Fruit fly (Drosophila melanogaster) whole organism, embryonic: ENCODE measurements around the gene CG5087.

Experiments
- Aef1 ChIP-seq: fragments of 200-800 bp; sonication (Bioruptor generic); IDR thresholded peaks from 3 replicates; pipeline ENCODE4 v1.3.6; 2022; ENCODE audit warnings: missing biosample characterization, missing genetic modification characterization
- Atf6 ChIP-seq: fragments of 200-800 bp; sonication (Bioruptor generic); IDR thresholded peaks from 2 replicates; pipeline ENCODE4 v1.3.6; 2022; ENCODE audit warnings: missing biosample characterization, missing genetic modification characterization
- CG10209 ChIP-seq: fragments of 200-800 bp; sonication (Bioruptor generic); optimal IDR thresholded peaks from 3 replicates; lab custom pipeline; 2017; ENCODE audit warnings: missing biosample characterization, mild to moderate bottlenecking, missing genetic modification characterization, missing genetic modification reagents
- CG10267 ChIP-seq: fragments of 200-800 bp; sonication (Bioruptor generic); optimal IDR thresholded peaks from 2 replicates; lab custom pipeline; 2018; ENCODE audit warnings: missing biosample characterization, mild to moderate bottlenecking, missing genetic modification characterization, moderate library complexity
- CG11398 ChIP-seq: fragments of 200-800 bp; sonication (Bioruptor generic); optimal IDR thresholded peaks from 2 replicates; lab custom pipeline; 2016; ENCODE audit warnings: missing biosample characterization, missing genetic modification characterization
- CG11456 ChIP-seq: fragments of 200-800 bp; sonication (Bioruptor generic); IDR thresholded peaks from 3 replicates; pipeline ENCODE4 v1.3.6; 2022; ENCODE audit warnings: missing biosample characterization, missing genetic modification characterization
- CG11504 ChIP-seq: fragments of 200-800 bp; sonication (Bioruptor generic); optimal IDR thresholded peaks from 3 replicates; lab custom pipeline; 2019; ENCODE audit warnings: missing biosample characterization, mild to moderate bottlenecking, missing genetic modification characterization, moderate library complexity
- CG12769 ChIP-seq: fragments of 200-800 bp; sonication (Bioruptor generic); optimal IDR thresholded peaks from 2 replicates; lab custom pipeline; 2019; ENCODE audit warnings: missing biosample characterization, mild to moderate bottlenecking, missing genetic modification characterization, moderate library complexity
- CG1529 ChIP-seq: fragments of 200-800 bp; sonication (Bioruptor generic); optimal IDR thresholded peaks from 3 replicates; lab custom pipeline; 2018; ENCODE audit warnings: missing biosample characterization, missing genetic modification characterization
- CG15601 ChIP-seq: fragments of 200-800 bp; sonication (Bioruptor generic); optimal IDR thresholded peaks from 3 replicates; lab custom pipeline; 2019; ENCODE audit warnings: missing biosample characterization, mild to moderate bottlenecking, missing genetic modification characterization, moderate library complexity
- CG2875 ChIP-seq: fragments of 200-800 bp; sonication (Bioruptor generic); optimal IDR thresholded peaks from 2 replicates; lab custom pipeline; 2017; ENCODE audit warnings: missing biosample characterization, mild to moderate bottlenecking, missing genetic modification characterization, missing genetic modification reagents
- CG42726 ChIP-seq: fragments of 200-800 bp; sonication (Bioruptor generic); IDR thresholded peaks from 2 replicates; pipeline ENCODE4 v1.3.6; 2022; ENCODE audit warnings: missing biosample characterization, missing genetic modification characterization; ENCODE audit not compliant: partially characterized antibody
- CG6254 ChIP-seq: fragments of 200-800 bp; sonication (Bioruptor generic); optimal IDR thresholded peaks from 3 replicates; lab custom pipeline; 2017; ENCODE audit warnings: mild to moderate bottlenecking, missing biosample characterization, missing genetic modification reagents, missing genetic modification characterization
- CG8388 ChIP-seq: fragments of 200-800 bp; sonication (Bioruptor generic); optimal IDR thresholded peaks from 2 replicates; lab custom pipeline; 2019; ENCODE audit warnings: missing biosample characterization, mild to moderate bottlenecking, missing genetic modification characterization, moderate library complexity
- CoRest ChIP-seq: fragments of 200-800 bp; sonication (Bioruptor generic); optimal IDR thresholded peaks from 3 replicates; lab custom pipeline; 2018; ENCODE audit warnings: missing biosample characterization, mild to moderate bottlenecking, missing genetic modification characterization, moderate library complexity
- D ChIP-seq, 2 experiments: fragments of 200-800 bp in 1 of 2; fragments of >200 bp in 1 of 2; sonication (Bioruptor generic) in 1 of 2; optimal IDR thresholded peaks; 2 replicates in 1 of 2; 3 replicates in 1 of 2; lab custom pipeline; 2017; ENCODE audit warnings: mild to moderate bottlenecking in 1 of 2, missing biosample characterization in 1 of 2, missing genetic modification characterization in 1 of 2, missing genetic modification reagents in 1 of 2
- E2f1 ChIP-seq: fragments of 200-800 bp; sonication (Bioruptor generic); IDR thresholded peaks from 2 replicates; pipeline ENCODE4 v1.3.6; 2022; ENCODE audit warnings: missing biosample characterization, missing genetic modification characterization
- HLH3B ChIP-seq: fragments of 200-800 bp; sonication (Bioruptor generic); IDR thresholded peaks from 2 replicates; pipeline ENCODE4 v1.3.6; 2022; ENCODE audit warnings: missing biosample characterization, missing genetic modification characterization
- Hand ChIP-seq: fragments of 200-800 bp; sonication (Bioruptor generic); optimal IDR thresholded peaks from 2 replicates; lab custom pipeline; 2017; ENCODE audit warnings: mild to moderate bottlenecking, missing biosample characterization, missing genetic modification reagents, missing genetic modification characterization
- HmgD ChIP-seq: fragments of 200-800 bp; sonication (Bioruptor generic); optimal IDR thresholded peaks from 3 replicates; lab custom pipeline; 2016; ENCODE audit warnings: missing biosample characterization, missing genetic modification characterization
- HmgZ ChIP-seq: fragments of 200-800 bp; sonication (Bioruptor generic); optimal IDR thresholded peaks from 2 replicates; lab custom pipeline; 2018; ENCODE audit warnings: missing biosample characterization, mild to moderate bottlenecking, missing genetic modification characterization
- Hr51 ChIP-seq, 2 experiments: fragments of 200-800 bp; sonication (Bioruptor generic); optimal IDR thresholded peaks; 2 replicates in 1 of 2; 3 replicates in 1 of 2; lab custom pipeline; 2016 to 2018; ENCODE audit warnings: missing biosample characterization in 2 of 2, missing genetic modification characterization in 2 of 2, mild to moderate bottlenecking in 1 of 2, moderate library complexity in 1 of 2
- Hr78 ChIP-seq, 2 experiments: fragments of 200-800 bp in 1 of 2; fragments of >200 bp in 1 of 2; sonication (Bioruptor generic) in 1 of 2; optimal IDR thresholded peaks; 2 replicates each; lab custom pipeline; 2017 to 2019; ENCODE audit warnings: missing biosample characterization in 2 of 2, missing genetic modification characterization in 2 of 2, mild to moderate bottlenecking in 1 of 2, moderate library complexity in 1 of 2
- Meics ChIP-seq: fragments of 200-800 bp; sonication (Bioruptor generic); optimal IDR thresholded peaks from 2 replicates; lab custom pipeline; 2017; ENCODE audit warnings: missing biosample characterization, mild to moderate bottlenecking, missing genetic modification characterization
- Rx ChIP-seq: fragments of 200-800 bp; sonication (Bioruptor generic); IDR thresholded peaks from 2 replicates; pipeline ENCODE4 v1.3.6; 2022; ENCODE audit warnings: missing biosample characterization, missing genetic modification characterization
- Usf ChIP-seq: fragments of 200-800 bp; sonication (Bioruptor generic); optimal IDR thresholded peaks from 2 replicates; lab custom pipeline; 2017; ENCODE audit warnings: missing genotype, missing biosample characterization, missing genetic modification characterization
- az2 ChIP-seq: fragments of 200-800 bp; sonication (Bioruptor generic); optimal IDR thresholded peaks from 3 replicates; lab custom pipeline; 2016; ENCODE audit warnings: missing biosample characterization, missing genetic modification characterization
- caup ChIP-seq: fragments of 200-800 bp; sonication (Bioruptor generic); optimal IDR thresholded peaks from 3 replicates; lab custom pipeline; 2017; ENCODE audit warnings: missing biosample characterization, mild to moderate bottlenecking, missing genetic modification characterization, moderate library complexity; ENCODE audit not compliant: severe bottlenecking
- dpn ChIP-seq, 2 experiments: fragments of 200-800 bp; sonication (Bioruptor generic); optimal IDR thresholded peaks; 3 replicates each; lab custom pipeline; 2016; ENCODE audit warnings: missing biosample characterization in 2 of 2, missing genetic modification characterization in 2 of 2
- en ChIP-seq: fragments of 200-800 bp; sonication (Bioruptor generic); optimal IDR thresholded peaks from 2 replicates; lab custom pipeline; 2016; ENCODE audit warnings: missing biosample characterization, missing genetic modification characterization
- eve ChIP-seq, 2 experiments: fragments of >200 bp; optimal IDR thresholded peaks; 2 replicates each; lab custom pipeline; 2017; ENCODE audit warnings: missing biosample characterization in 2 of 2, missing genetic modification characterization in 2 of 2
- gsb ChIP-seq: fragments of 200-800 bp; sonication (Bioruptor generic); IDR thresholded peaks from 2 replicates; pipeline ENCODE4 v1.3.6; 2022; ENCODE audit warnings: missing biosample characterization, missing genetic modification characterization
- ham ChIP-seq: fragments of 200-800 bp; sonication (Bioruptor generic); IDR thresholded peaks from 2 replicates; pipeline ENCODE4 v1.3.6; 2022; ENCODE audit warnings: missing biosample characterization, missing genetic modification characterization
- lola ChIP-seq, 3 experiments: fragments of >200 bp in 2 of 3; fragments of 200-800 bp in 1 of 3; sonication (Bioruptor generic) in 1 of 3; optimal IDR thresholded peaks; 2 replicates each; lab custom pipeline; 2017 to 2019; ENCODE audit warnings: missing biosample characterization in 3 of 3, missing genetic modification characterization in 3 of 3, mild to moderate bottlenecking in 1 of 3, moderate library complexity in 1 of 3
- nmo ChIP-seq: fragments of 200-800 bp; sonication (Bioruptor generic); optimal IDR thresholded peaks from 2 replicates; lab custom pipeline; 2018; ENCODE audit warnings: missing biosample characterization, mild to moderate bottlenecking, missing genetic modification characterization, moderate library complexity
- nom ChIP-seq: fragments of 200-800 bp; sonication (Bioruptor generic); optimal IDR thresholded peaks from 2 replicates; lab custom pipeline; 2017; ENCODE audit warnings: missing biosample characterization, missing genetic modification characterization, mild to moderate bottlenecking, moderate library complexity, missing genetic modification reagents
- pita ChIP-seq: fragments of 200-800 bp; sonication (Bioruptor generic); optimal IDR thresholded peaks from 2 replicates; lab custom pipeline; 2017; ENCODE audit warnings: missing biosample characterization, mild to moderate bottlenecking, missing genetic modification characterization
- prd ChIP-seq, 3 experiments: fragments of >200 bp in 2 of 3; fragments of 200-800 bp in 1 of 3; sonication (Bioruptor generic) in 1 of 3; optimal IDR thresholded peaks in 2 of 3; IDR thresholded peaks in 1 of 3; 2 replicates in 2 of 3; 3 replicates in 1 of 3; pipeline versions ENCODE4 v1.3.6 to Lab custom; 2017 to 2022; ENCODE audit warnings: missing biosample characterization in 1 of 3, missing genetic modification characterization in 1 of 3
- salm ChIP-seq: fragments of 200-800 bp; sonication (Bioruptor generic); optimal IDR thresholded peaks from 2 replicates; lab custom pipeline; 2018; ENCODE audit warnings: missing biosample characterization, mild to moderate bottlenecking, missing genetic modification characterization
- slbo ChIP-seq: fragments of 200-800 bp; sonication (Bioruptor generic); IDR thresholded peaks from 2 replicates; pipeline ENCODE4 v1.3.6; 2022; ENCODE audit warnings: missing biosample characterization, missing genetic modification characterization
- tgo ChIP-seq: fragments of 200-800 bp; sonication (Bioruptor generic); IDR thresholded peaks from 3 replicates; pipeline ENCODE4 v1.3.6; 2022; ENCODE audit warnings: missing biosample characterization, missing genetic modification characterization
- tio ChIP-seq: fragments of 200-800 bp; sonication (Bioruptor generic); optimal IDR thresholded peaks from 2 replicates; lab custom pipeline; 2017; ENCODE audit warnings: missing biosample characterization, missing genetic modification characterization, inconsistent platforms
- zf30C ChIP-seq: fragments of 200-800 bp; sonication (Bioruptor generic); optimal IDR thresholded peaks from 3 replicates; lab custom pipeline; 2018; ENCODE audit warnings: missing biosample characterization, mild to moderate bottlenecking, missing genetic modification characterization
- zfh1 ChIP-seq: fragments of 200-800 bp; sonication (Bioruptor generic); IDR thresholded peaks from 3 replicates; pipeline ENCODE4 v1.3.6; 2022; ENCODE audit warnings: missing biosample characterization, missing genetic modification characterization

The CG5087 gene

DNA sequence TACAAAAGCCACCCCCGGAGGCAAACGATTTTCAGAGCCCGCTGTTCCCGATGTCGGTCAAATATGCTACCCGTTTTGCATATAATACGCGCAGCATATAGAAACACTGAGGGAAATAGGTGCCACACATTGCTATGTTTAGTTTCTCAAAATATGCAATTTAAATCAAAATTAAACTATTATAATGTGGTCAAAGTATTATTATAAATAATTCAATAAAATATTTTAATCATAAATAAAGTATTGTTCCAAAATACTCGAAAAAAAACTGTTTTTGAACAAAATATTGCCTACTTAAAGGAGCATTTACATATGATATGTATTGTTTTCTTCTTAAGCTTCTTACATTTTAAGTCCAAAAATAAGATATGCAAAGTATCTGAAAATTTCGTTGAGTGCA lies 47.0 kb upstream of the CG5087 start (continued):
- TF ChIP-seq CG12769 (tag; lab: Kevin White, UChicago): no peak
- no peak for TF ChIP-seq zfh1 (GFP tag; lab: Robert Waterston, UW)
- TF ChIP-seq HmgZ (tag; lab: Kevin White, UChicago): no peak
- no peak for TF ChIP-seq ham (GFP tag; lab: Robert Waterston, UW)
- peak; percentile 59 for TF ChIP-seq CG10209 (GFP tag; lab: Kevin White, UChicago)
- peak; percentile 43 for TF ChIP-seq tio
- TF ChIP-seq slbo: peak; percentile 43
- no peak for TF ChIP-seq HmgD (GFP tag; lab: Kevin White, UChicago)
- TF ChIP-seq HLH3B (GFP tag; lab: Robert Waterston, UW): peak; percentile 45; the same call in 1 of the 2 replicates
- peak; percentile 15 for TF ChIP-seq caup (GFP tag; lab: Kevin White, UChicago)
- TF ChIP-seq CG10267 (tag; lab: Kevin White, UChicago): peak; percentile 22
- no peak for TF ChIP-seq CG42726 (GFP tag; lab: Robert Waterston, UW)
- peak in 1 of 2 experiments; percentile 43 for TF ChIP-seq dpn (GFP tag; optimal IDR thresholded peaks at IDR 0.05; lab: Kevin White, UChicago)
- TF ChIP-seq tgo: peak; percentile 38; the same call in 1 of the 3 replicates
- TF ChIP-seq Meics (GFP tag; lab: Kevin White, UChicago): peak; percentile 64
- TF ChIP-seq Hr78 (GFP tag; optimal IDR thresholded peaks at IDR 0.05; lab: Kevin White, UChicago): peak in 1 of 2 experiments; percentile 6
- TF ChIP-seq CG1529 (GFP tag; lab: Kevin White, UChicago): peak; percentile 15
- TF ChIP-seq CoRest (tag; lab: Kevin White, UChicago): peak; percentile 78
- TF ChIP-seq CG15601 (tag; lab: Kevin White, UChicago): peak; percentile 53
- no peak for TF ChIP-seq Hand (GFP tag; lab: Kevin White, UChicago)
- TF ChIP-seq en (GFP tag; lab: Kevin White, UChicago): no peak
- TF ChIP-seq prd (optimal IDR thresholded peaks at IDR 0.05; lab: Kevin White, UChicago): no peak
- TF ChIP-seq prd (GFP tag; IDR thresholded peaks at IDR 0.05; lab: Robert Waterston, UW): peak; percentile 37; the same call in 1 of the 3 replicates
- TF ChIP-seq D (optimal IDR thresholded peaks at IDR 0.05; lab: Kevin White, UChicago): no peak
- TF ChIP-seq D (GFP tag; optimal IDR thresholded peaks at IDR 0.05; lab: Kevin White, UChicago): peak; percentile 33
- peak; percentile 45 for TF ChIP-seq az2 (GFP tag; lab: Kevin White, UChicago)
- peak; percentile 58; the same call in 1 of the 2 replicates for TF ChIP-seq E2f1 (GFP tag; lab: Robert Waterston, UW)
- no peak for TF ChIP-seq CG11398 (GFP tag; lab: Kevin White, UChicago)
- no peak for TF ChIP-seq gsb (GFP tag; lab: Robert Waterston, UW)
- TF ChIP-seq Hr51 (GFP tag; optimal IDR thresholded peaks at IDR 0.05; lab: Kevin White, UChicago): peak in 1 of 2 experiments; percentile 74
- peak; percentile 29 for TF ChIP-seq CG6254 (GFP tag; lab: Kevin White, UChicago)
- TF ChIP-seq CG11456 (GFP tag; lab: Robert Waterston, UW): no peak
- TF ChIP-seq CG11504 (tag; lab: Kevin White, UChicago): peak; percentile 81
- no peak for TF ChIP-seq Usf (GFP tag; lab: Kevin White, UChicago)
- TF ChIP-seq Atf6 (GFP tag; lab: Robert Waterston, UW): peak; percentile 12; the same call in 1 of the 2 replicates
- no peak for TF ChIP-seq eve (GFP tag; optimal IDR thresholded peaks at IDR 0.05; lab: Kevin White, UChicago)
- peak; percentile 46 for TF ChIP-seq CG8388
- no peak for TF ChIP-seq salm (tag; lab: Kevin White, UChicago)
- TF ChIP-seq Aef1: no peak
- TF ChIP-seq pita (GFP tag; lab: Kevin White, UChicago): no peak
- TF ChIP-seq nom (GFP tag; lab: Kevin White, UChicago): no peak
- TF ChIP-seq CG2875 (GFP tag; lab: Kevin White, UChicago): peak; percentile 6
- no peak for TF ChIP-seq Rx (GFP tag; lab: Robert Waterston, UW)
- TF ChIP-seq nmo (GFP tag; lab: Kevin White, UChicago): peak; percentile 77
- peak; percentile 13 for TF ChIP-seq zf30C (GFP tag; lab: Kevin White, UChicago)
- TF ChIP-seq lola (GFP tag; optimal IDR thresholded peaks at IDR 0.05; lab: Kevin White, UChicago): peak in 1 of 3 experiments; percentile 50
